Worm (Caenorhabditis elegans) whole organism, late embryonic: ENCODE measurements around the gene irg-3.

Experiments used
- C08G9.2 ChIP-seq: sonication (generic microtip); optimal IDR thresholded peaks from 2 replicates; lab custom pipeline; 2016; ENCODE audit warnings: mild to moderate bottlenecking, missing genetic modification characterization, moderate library complexity, missing compliant biosample characterization
- C38D4.7 ChIP-seq: fragments of 200-800 bp; sonication (Bioruptor generic); optimal IDR thresholded peaks from 2 replicates; lab custom pipeline; 2018; ENCODE audit warnings: mild to moderate bottlenecking, missing genetic modification characterization, moderate library complexity, missing compliant biosample characterization
- K02D7.2 ChIP-seq: sonication (generic microtip); optimal IDR thresholded peaks from 2 replicates; lab custom pipeline; 2017; ENCODE audit warnings: mild to moderate bottlenecking, missing genetic modification characterization, missing compliant biosample characterization
- ceh-19 ChIP-seq: fragments of 200-800 bp; sonication (Bioruptor generic); optimal IDR thresholded peaks from 2 replicates; lab custom pipeline; 2018; ENCODE audit warnings: mild to moderate bottlenecking, missing genetic modification characterization, missing compliant biosample characterization
- ceh-22 ChIP-seq: sonication (generic microtip); optimal IDR thresholded peaks from 2 replicates; lab custom pipeline; 2017; ENCODE audit warnings: missing biosample characterization, missing genetic modification characterization
- ceh-24 ChIP-seq: sonication (generic microtip); optimal IDR thresholded peaks from 2 replicates; lab custom pipeline; 2016; ENCODE audit warnings: mild to moderate bottlenecking, missing genetic modification characterization, missing compliant biosample characterization
- ceh-30 ChIP-seq: fragments of 150-350 bp; optimal IDR thresholded peaks from 2 replicates; lab custom pipeline; 2014; ENCODE audit warnings: missing biosample characterization, missing genetic modification characterization
- ceh-34 ChIP-seq: sonication (generic microtip); optimal IDR thresholded peaks from 2 replicates; lab custom pipeline; 2016; ENCODE audit warnings: mild to moderate bottlenecking, missing genetic modification characterization, missing compliant biosample characterization
- ceh-45 ChIP-seq: fragments of 200-800 bp; sonication (Bioruptor generic); IDR thresholded peaks from 2 replicates; pipeline ENCODE4 v1.3.6; 2022; ENCODE audit warnings: missing genetic modification reagents, missing genetic modification characterization, missing compliant biosample characterization
- ceh-48 ChIP-seq: sonication (generic microtip); optimal IDR thresholded peaks from 2 replicates; lab custom pipeline; 2016; ENCODE audit warnings: missing genetic modification characterization, inconsistent platforms, missing compliant biosample characterization
- ceh-9 ChIP-seq: sonication (generic microtip); optimal IDR thresholded peaks from 2 replicates; lab custom pipeline; 2016; ENCODE audit warnings: mild to moderate bottlenecking, missing genetic modification characterization, inconsistent platforms, missing compliant biosample characterization
- dmd-4 ChIP-seq: sonication (generic microtip); optimal IDR thresholded peaks from 2 replicates; lab custom pipeline; 2016; ENCODE audit warnings: borderline replicate concordance, missing genetic modification characterization, missing compliant biosample characterization
- dve-1 ChIP-seq: sonication (generic microtip); optimal IDR thresholded peaks from 2 replicates; lab custom pipeline; 2017; ENCODE audit warnings: antibody characterized with exemption, mild to moderate bottlenecking, missing genetic modification characterization, missing compliant biosample characterization
- elt-2 ChIP-seq: sonication (generic microtip); optimal IDR thresholded peaks from 2 replicates; lab custom pipeline; 2016; ENCODE audit warnings: missing genetic modification reagents, missing genetic modification characterization, missing compliant biosample characterization
- fkh-10 ChIP-seq: fragments of 150-350 bp; optimal IDR thresholded peaks from 2 replicates; lab custom pipeline; 2014; ENCODE audit warnings: missing biosample characterization, missing genetic modification reagents, missing genetic modification characterization
- gmeb-2 ChIP-seq: sonication (generic microtip); optimal IDR thresholded peaks from 2 replicates; lab custom pipeline; 2016; ENCODE audit warnings: missing genetic modification characterization, inconsistent platforms, missing compliant biosample characterization
- hlh-13 ChIP-seq: fragments of 200-800 bp; sonication (Bioruptor generic); optimal IDR thresholded peaks from 2 replicates; lab custom pipeline; 2018; ENCODE audit warnings: mild to moderate bottlenecking, missing genetic modification characterization, missing compliant biosample characterization
- hlh-30 ChIP-seq: sonication (generic microtip); optimal IDR thresholded peaks from 2 replicates; lab custom pipeline; 2017; ENCODE audit warnings: antibody characterized with exemption, missing genetic modification characterization, missing compliant biosample characterization; ENCODE audit not compliant: insufficient read depth
- hlh-6 ChIP-seq: sonication (generic microtip); optimal IDR thresholded peaks from 2 replicates; lab custom pipeline; 2016; ENCODE audit warnings: missing genotype, missing genetic modification characterization, missing compliant biosample characterization
- lin-11 ChIP-seq: fragments of 200-800 bp; sonication (Bioruptor generic); optimal IDR thresholded peaks from 2 replicates; lab custom pipeline; 2018; ENCODE audit warnings: mild to moderate bottlenecking, missing genetic modification characterization, missing compliant biosample characterization
- madf-2 ChIP-seq: sonication (generic microtip); optimal IDR thresholded peaks from 2 replicates; lab custom pipeline; 2017; ENCODE audit warnings: missing genetic modification characterization, missing compliant biosample characterization
- nfya-1 ChIP-seq: sonication (generic microtip); optimal IDR thresholded peaks from 2 replicates; lab custom pipeline; 2017; ENCODE audit warnings: missing genetic modification characterization, mild to moderate bottlenecking, missing compliant biosample characterization, antibody characterized with exemption, moderate library complexity
- nhr-11 ChIP-seq: fragments of 150-350 bp; optimal IDR thresholded peaks from 2 replicates; lab custom pipeline; 2014; ENCODE audit warnings: missing biosample characterization, missing genetic modification characterization
- odd-2 ChIP-seq: sonication (generic microtip); optimal IDR thresholded peaks from 2 replicates; lab custom pipeline; 2017; ENCODE audit warnings: antibody characterized with exemption, mild to moderate bottlenecking, missing genetic modification characterization, missing compliant biosample characterization
- pag-3 ChIP-seq: sonication (generic microtip); optimal IDR thresholded peaks from 2 replicates; lab custom pipeline; 2016; ENCODE audit warnings: missing compliant biosample characterization, missing genetic modification characterization, borderline replicate concordance
- pax-1 ChIP-seq: fragments of 150-350 bp; optimal IDR thresholded peaks from 2 replicates; lab custom pipeline; 2014; ENCODE audit warnings: missing biosample characterization, missing genetic modification characterization
- pha-2 ChIP-seq: sonication (generic microtip); optimal IDR thresholded peaks from 2 replicates; lab custom pipeline; 2017; ENCODE audit warnings: mild to moderate bottlenecking, missing genetic modification characterization, missing compliant biosample characterization
- ref-2 ChIP-seq: sonication (generic microtip); optimal IDR thresholded peaks from 2 replicates; lab custom pipeline; 2016; ENCODE audit warnings: missing genetic modification characterization, missing compliant biosample characterization
- sdc-2 ChIP-seq: sonication (generic microtip); optimal IDR thresholded peaks from 2 replicates; lab custom pipeline; 2016; ENCODE audit warnings: missing genotype, missing genetic modification characterization, missing compliant biosample characterization
- sox-2 ChIP-seq: fragments of 200-800 bp; sonication (Bioruptor generic); IDR thresholded peaks from 2 replicates; pipeline ENCODE4 v1.3.6; 2022; ENCODE audit warnings: missing genetic modification reagents, missing genetic modification characterization, missing compliant biosample characterization
- tbx-2 ChIP-seq: sonication (generic microtip); optimal IDR thresholded peaks from 2 replicates; lab custom pipeline; 2016; ENCODE audit warnings: missing genetic modification characterization, missing compliant biosample characterization
- ttx-3 ChIP-seq: sonication (generic microtip); optimal IDR thresholded peaks from 2 replicates; lab custom pipeline; 2016; ENCODE audit warnings: missing genetic modification reagents, missing genetic modification characterization, missing compliant biosample characterization
- unc-55 ChIP-seq: sonication (generic microtip); optimal IDR thresholded peaks from 2 replicates; lab custom pipeline; 2017; ENCODE audit warnings: missing biosample characterization, missing genetic modification reagents, missing genetic modification characterization
- unc-86 ChIP-seq: sonication (generic microtip); optimal IDR thresholded peaks from 2 replicates; lab custom pipeline; 2016; ENCODE audit warnings: missing genetic modification characterization, missing compliant biosample characterization
- ztf-16 ChIP-seq: sonication (generic microtip); optimal IDR thresholded peaks from 2 replicates; lab custom pipeline; 2017; ENCODE audit warnings: missing genetic modification characterization, missing compliant biosample characterization

irg-3 gene

DNA sequence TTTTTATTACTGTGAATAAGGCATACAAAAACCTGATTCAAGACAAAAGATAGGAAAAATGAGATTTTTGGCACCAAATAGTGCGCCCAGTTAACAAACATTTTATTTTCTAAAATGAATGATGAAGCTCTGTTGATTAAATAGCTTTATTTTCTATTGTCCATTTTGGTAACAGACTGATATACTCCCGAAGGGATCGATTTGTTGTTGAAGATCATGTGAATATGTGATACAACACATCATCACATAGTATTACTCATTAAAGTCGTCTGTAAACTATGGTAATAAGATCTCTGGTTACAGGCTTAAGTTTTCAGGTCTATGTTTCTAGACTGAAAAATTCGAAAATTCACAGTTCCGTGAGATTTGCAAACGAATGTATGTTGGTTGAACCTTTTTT is 19.3 kb upstream of the irg-3 start, which contains the start of gene srj-20:
Gene srj-20, minus strand, starts transcription at position 101 of the 400 bp plus-strand sequence.
- TF ChIP-seq nhr-11 (tag; lab: Kevin White, UChicago) (no peak), ceh-19 (GFP tag; lab: Kevin White, UChicago) (no peak), sdc-2 (tag; lab: Kevin White, UChicago) (no peak), unc-86 (tag; lab: Kevin White, UChicago) (no peak), ztf-16 (no peak), ceh-9 (tag; lab: Kevin White, UChicago) (no peak), ref-2 (tag; lab: Kevin White, UChicago) (no peak), fkh-10 (GFP tag; lab: Kevin White, UChicago) (no peak), pag-3 (tag; lab: Kevin White, UChicago) (no peak), gmeb-2 (tag; lab: Kevin White, UChicago) (no peak), madf-2 (no peak), unc-55 (no peak), ceh-34 (tag; lab: Kevin White, UChicago) (no peak), pha-2 (tag; lab: Kevin White, UChicago) (no peak), nfya-1 (tag; lab: Kevin White, UChicago) (no peak)
- TF ChIP-seq, all 69 proteins: peak for 0

DNA sequence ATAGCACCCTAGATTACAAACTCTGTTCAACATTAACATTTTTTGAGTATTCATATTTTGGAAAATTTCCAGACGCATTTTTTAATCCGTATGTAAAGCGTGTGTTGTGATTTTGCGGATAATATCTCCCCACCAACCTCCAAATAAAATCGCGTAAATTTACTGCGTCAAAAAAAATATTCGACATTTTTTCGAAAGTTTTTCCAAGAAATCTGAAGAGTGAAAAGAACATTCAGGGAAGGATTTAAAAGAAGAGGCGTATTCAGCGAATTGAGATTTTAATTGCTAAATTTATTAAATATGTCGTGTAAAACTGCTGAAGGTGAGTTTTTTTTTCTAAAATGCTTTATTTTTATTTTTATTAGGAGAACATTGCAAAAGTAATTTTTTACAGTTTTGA is 18.5 kb upstream of the irg-3 start, which contains the start of gene nhr-290:
Gene nhr-290, plus strand, starts transcription at position 301 of the 400 bp plus-strand sequence.
- TF ChIP-seq sox-2 (no peak), ceh-24 (tag; lab: Kevin White, UChicago) (no peak), fkh-10 (GFP tag; lab: Kevin White, UChicago) (no peak), odd-2 (tag; lab: Kevin White, UChicago) (no peak), ceh-19 (GFP tag; lab: Kevin White, UChicago) (no peak), unc-86 (tag; lab: Kevin White, UChicago) (no peak), ttx-3 (tag; lab: Kevin White, UChicago) (no peak)

DNA sequence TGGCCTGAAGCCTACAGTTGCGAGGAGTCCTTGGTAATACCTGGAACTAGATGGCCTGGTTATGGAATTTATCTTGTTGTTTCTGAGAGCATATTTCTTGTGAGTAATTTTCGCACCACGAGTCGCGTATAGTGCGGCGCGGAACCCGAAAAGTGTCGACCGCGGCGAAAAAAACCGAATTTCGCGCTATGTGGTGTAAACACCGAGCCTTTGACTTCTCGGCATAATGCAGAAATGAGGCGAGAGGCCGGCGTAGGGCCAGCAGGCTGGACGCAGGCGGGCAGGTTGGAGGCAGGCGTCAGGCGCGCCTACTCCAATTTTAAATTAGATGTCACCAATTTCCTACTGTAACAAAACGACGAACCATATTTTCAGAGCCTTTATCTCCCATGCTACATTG is 16.7 kb upstream of the irg-3 start:
- TF ChIP-seq K02D7.2 (tag; lab: Kevin White, UChicago) (no peak), gmeb-2 (tag; lab: Kevin White, UChicago) (no peak), pha-2 (tag; lab: Kevin White, UChicago) (no peak), hlh-6 (tag; lab: Kevin White, UChicago) (no peak), ceh-9 (tag; lab: Kevin White, UChicago) (no peak), ceh-48 (no peak), sdc-2 (tag; lab: Kevin White, UChicago) (no peak), hlh-30 (tag; lab: Kevin White, UChicago) (no peak)

DNA sequence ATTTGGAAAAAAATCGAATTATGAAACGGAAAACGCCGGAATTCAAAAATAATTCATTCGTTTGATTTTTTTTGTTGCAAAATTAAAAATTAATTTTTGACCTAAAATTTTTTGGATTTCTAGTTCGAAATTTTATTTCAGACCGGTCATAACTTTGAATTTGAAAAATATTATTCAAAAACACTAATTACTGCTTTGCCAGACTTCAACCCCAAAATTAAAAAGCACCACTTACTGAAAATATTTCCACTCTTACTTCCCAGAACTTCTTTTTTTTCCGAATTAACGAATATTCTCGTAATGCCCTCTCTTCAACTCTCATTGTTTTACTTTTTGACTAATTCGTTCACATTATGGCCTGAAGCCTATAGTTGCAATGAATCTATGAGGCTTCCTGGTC is 14.8 kb upstream of the irg-3 start, which contains the start of gene srt-4:
Gene srt-4, plus strand, starts transcription at position 301 of the 400 bp plus-strand sequence.
- TF ChIP-seq lin-11 (tag; lab: Kevin White, UChicago) (no peak), ttx-3 (tag; lab: Kevin White, UChicago) (no peak), hlh-6 (tag; lab: Kevin White, UChicago) (no peak), hlh-13 (no peak), nhr-11 (tag; lab: Kevin White, UChicago) (no peak), odd-2 (tag; lab: Kevin White, UChicago) (no peak), tbx-2 (tag; lab: Kevin White, UChicago) (no peak), ceh-30 (tag; lab: Kevin White, UChicago) (no peak)
- TF ChIP-seq, all 69 proteins: peak for 0

DNA sequence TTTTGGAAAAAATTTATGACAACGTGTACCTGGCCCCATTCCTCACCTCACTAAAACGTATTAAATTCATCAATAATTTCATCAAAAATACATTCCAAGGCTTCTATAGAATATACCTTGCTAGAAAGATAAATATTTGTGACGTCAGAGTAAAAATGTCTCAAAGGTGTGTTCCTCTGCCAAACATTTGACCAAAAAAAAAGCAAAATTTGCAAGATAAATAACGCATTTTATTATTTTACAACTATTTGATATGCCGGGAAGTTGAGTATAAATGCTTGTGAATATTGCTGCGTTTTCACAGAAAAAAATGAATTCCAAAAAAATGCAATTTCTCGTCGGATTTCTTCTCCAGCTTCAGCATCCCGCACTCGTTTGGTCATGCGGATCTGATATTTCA is 11.8 kb upstream of the irg-3 start, which contains the start of gene C29G2.3:
Gene C29G2.3, plus strand, starts transcription at position 301 of the 400 bp plus-strand sequence.
- TF ChIP-seq dmd-4 (tag; lab: Kevin White, UChicago) = no peak
- TF ChIP-seq C38D4.7 (GFP tag; lab: Kevin White, UChicago) = no peak
- TF ChIP-seq odd-2 (tag; lab: Kevin White, UChicago) = no peak
- no peak for TF ChIP-seq ztf-16
- TF ChIP-seq ceh-45 (GFP tag; lab: Robert Waterston, UW) = no peak
- TF ChIP-seq ceh-19 (GFP tag; lab: Kevin White, UChicago) = no peak
- no peak for TF ChIP-seq ceh-30 (tag; lab: Kevin White, UChicago)
- TF ChIP-seq C08G9.2 (tag; lab: Kevin White, UChicago) = no peak
- no peak for TF ChIP-seq pax-1 (tag; lab: Kevin White, UChicago)
- TF ChIP-seq elt-2 (tag; lab: Kevin White, UChicago) = no peak
- no peak for TF ChIP-seq dve-1 (tag; lab: Kevin White, UChicago)
- TF ChIP-seq ceh-34 (tag; lab: Kevin White, UChicago) = no peak
- TF ChIP-seq ceh-22 (tag; lab: Kevin White, UChicago) = no peak
- no peak for TF ChIP-seq hlh-30 (tag; lab: Kevin White, UChicago)
